Worm (Caenorhabditis elegans): Measurements from ENCODE around the gene sth-1.

DNA sequence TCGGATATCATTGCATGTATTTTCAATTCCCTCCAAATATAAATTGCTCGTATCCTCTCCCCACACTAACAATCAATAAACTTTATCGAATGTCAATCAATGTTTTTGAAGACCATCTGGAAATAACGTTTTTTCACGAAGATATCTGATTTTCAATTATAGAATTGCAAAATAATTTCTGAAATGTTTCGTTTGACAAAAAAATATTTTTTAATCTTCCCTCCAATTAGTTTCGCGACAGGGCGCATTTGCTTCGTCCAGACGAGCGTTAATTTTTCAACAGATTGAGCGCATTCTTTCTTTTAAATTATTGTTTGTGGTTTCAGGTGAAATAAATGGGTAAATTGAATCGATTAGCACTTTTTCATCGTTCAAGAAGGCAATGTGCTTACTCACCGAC lies 20.8 kb upstream of the sth-1 start, which contains the start of gene vars-1:
- TF ChIP-seq dox-1 (GFP tag; IDR thresholded peaks at IDR 0.05) (no peak), nhr-120 (GFP tag; IDR thresholded peaks at IDR 0.05) (no peak), ets-4 (GFP tag; optimal IDR thresholded peaks at IDR 0.05) (no peak), dpff-1 (tag; optimal IDR thresholded peaks at IDR 0.05) (no peak), pha-4 (tag; optimal IDR thresholded peaks at IDR 0.05) (no peak), B0336.3 (GFP tag; IDR thresholded peaks at IDR 0.05) (peak; percentile 55), aptf-2 (GFP tag; conservative IDR thresholded peaks at IDR 0.05) (no peak), rcor-1 (GFP tag; IDR thresholded peaks at IDR 0.05) (no peak), D2030.7 (GFP tag; IDR thresholded peaks at IDR 0.05) (0 out of 2 replicates have a peak, but pooled peaks have one; percentile 28), chd-7 (tag; optimal IDR thresholded peaks at IDR 0.05) (no peak), Y53F4B.3 (GFP tag; IDR thresholded peaks at IDR 0.05) (no peak), lag-1 (GFP tag; IDR thresholded peaks at IDR 0.05) (no peak), bed-1 (GFP tag; IDR thresholded peaks at IDR 0.05) (no peak)

Data from whole organism, young adult.